Fruit fly (Drosophila melanogaster): ENCODE measurements around the gene CG33116.

dm6 chr2L:19537779-19538456 lies 4.6 kb downstream of the CG33116 start, which contains the start of gene CG13082:
- TF ChIP-seq CTCF (optimal IDR thresholded peaks at IDR 0.05): no peak
- no peak for TF ChIP-seq CG8478 (optimal IDR thresholded peaks at IDR 0.05)
